Worm (Caenorhabditis elegans): ENCODE results near the gene arid-1.

DNA sequence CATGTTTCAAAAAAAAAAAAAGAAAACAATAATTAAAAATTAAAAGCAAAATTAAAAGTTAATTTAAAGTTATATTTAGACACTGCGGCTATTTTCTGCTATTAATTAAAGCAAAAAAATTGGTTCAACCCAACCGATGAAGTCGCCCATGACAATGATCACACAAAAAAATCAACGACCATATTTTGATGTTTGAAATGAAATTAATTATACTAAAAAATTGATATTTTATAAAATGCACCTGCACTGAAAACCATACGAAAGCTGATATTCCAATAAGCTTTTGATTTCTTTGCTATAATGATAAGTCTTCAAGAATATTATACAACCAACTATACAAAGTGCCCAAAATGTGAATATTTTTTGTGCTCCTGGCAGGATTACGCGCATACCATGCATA, 33.7 kb downstream of the arid-1 start, which contains the start of gene srh-80:
- TF ChIP-seq him-1 (tag; optimal IDR thresholded peaks at IDR 0.05): no peak
- no peak for TF ChIP-seq W03F9.2 (tag; optimal IDR thresholded peaks at IDR 0.05)
- TF ChIP-seq dao-5 (tag; optimal IDR thresholded peaks at IDR 0.05): no peak

Data from whole organism, L4/young adult.